Worm (Caenorhabditis elegans) whole organism, midembryonic: ENCODE data around the gene K08D10.10.

Experiments used
- T22C8.4 ChIP-seq: fragments of 200-800 bp; sonication (Bioruptor generic); IDR thresholded peaks from 2 replicates; pipeline ENCODE4 v1.3.6; 2022; ENCODE audit warnings: missing genetic modification characterization, missing compliant biosample characterization
- cog-1 ChIP-seq: sonication (generic microtip); optimal IDR thresholded peaks from 2 replicates; lab custom pipeline; 2016; ENCODE audit warnings: missing genetic modification characterization, missing compliant biosample characterization
- flt-1 ChIP-seq: fragments of 200-800 bp; sonication (Bioruptor generic); IDR thresholded peaks from 2 replicates; pipeline ENCODE4 v1.3.6; 2022; ENCODE audit warnings: missing genetic modification characterization, missing compliant biosample characterization
- ref-1 ChIP-seq: fragments of 200-800 bp; sonication (Bioruptor generic); conservative IDR thresholded peaks from 2 replicates; pipeline ENCODE4 v1.3.6; 2022; ENCODE audit warnings: missing genetic modification reagents, missing genetic modification characterization, missing compliant biosample characterization

DNA sequence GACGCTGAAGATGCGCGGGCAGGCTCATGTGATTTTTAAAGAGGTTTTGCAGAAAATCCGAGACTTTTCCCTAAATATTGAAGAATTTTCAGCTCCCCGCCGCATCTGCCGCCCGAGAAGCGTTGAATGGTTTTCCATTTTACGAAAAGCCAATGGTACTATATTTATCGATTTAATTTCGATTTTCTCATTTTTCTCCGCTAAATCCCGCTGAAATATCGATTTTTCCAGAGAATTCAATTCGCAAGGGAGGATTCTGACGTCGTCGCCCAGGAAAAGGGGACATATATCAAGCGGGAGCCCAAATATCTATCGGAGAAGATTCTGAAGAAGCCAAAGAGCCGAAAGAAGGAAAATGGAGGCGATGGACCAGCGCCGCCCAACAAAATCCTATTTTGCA, 20.2 kb downstream of the K08D10.10 start:
- TF ChIP-seq cog-1 (tag; lab: Kevin White, UChicago) (no peak), flt-1 (GFP tag; lab: Robert Waterston, UW) (no peak), T22C8.4 (GFP tag; lab: Robert Waterston, UW) (peak; percentile 54), ref-1 (GFP tag; lab: Robert Waterston, UW) (no peak)
